Worm (Caenorhabditis elegans) whole organism, L4 larva: ENCODE data around the gene T12B5.15.

Experiments
- jun-1 ChIP-seq: fragments of 150-350 bp; optimal IDR thresholded peaks from 2 replicates; lab custom pipeline; 2014; ENCODE audit warnings: missing biosample characterization, missing genetic modification reagents, missing genetic modification characterization
- lim-7 ChIP-seq: fragments of 200-800 bp; sonication (Bioruptor generic); IDR thresholded peaks from 2 replicates; pipeline ENCODE4 v1.3.6; 2022; ENCODE audit warnings: missing genetic modification characterization, missing compliant biosample characterization
- lin-29 ChIP-seq: fragments of 200-800 bp; sonication (Bioruptor generic); IDR thresholded peaks from 2 replicates; pipeline ENCODE4 v1.3.6; 2022; ENCODE audit warnings: missing genetic modification reagents, missing genetic modification characterization, missing compliant biosample characterization
- mdl-1 ChIP-seq, 2 experiments: fragments of 150-350 bp in 1 of 2; sonication (generic microtip) in 1 of 2; optimal IDR thresholded peaks; 2 replicates each; lab custom pipeline; 2014 to 2017; ENCODE audit warnings: missing biosample characterization in 2 of 2, missing genetic modification characterization in 2 of 2
- mep-1 ChIP-seq: fragments of 150-350 bp; sonication (generic microtip); optimal IDR thresholded peaks from 3 replicates; lab custom pipeline; 2014; ENCODE audit warnings: missing biosample characterization, missing genetic modification characterization
- nhr-28 ChIP-seq: fragments of 150-350 bp; optimal IDR thresholded peaks from 2 replicates; lab custom pipeline; 2014; ENCODE audit warnings: missing biosample characterization, missing genetic modification characterization
- unc-62 ChIP-seq, 3 experiments: fragments of 150-350 bp in 1 of 3; sonication (generic microtip); optimal IDR thresholded peaks in 2 of 3; peaks in 1 of 3; 1 replicate in 1 of 3; 2 replicates in 2 of 3; lab custom pipeline; 2014 to 2017; ENCODE audit warnings: missing biosample characterization in 3 of 3, missing genetic modification characterization in 3 of 3, missing genetic modification reagents in 3 of 3, missing genotype in 1 of 3

- TF ChIP-seq mep-1 (tag; lab: Kevin White, UChicago) (no peak), jun-1 (tag; lab: Kevin White, UChicago) (no peak), unc-62 (GFP tag; optimal IDR thresholded peaks at IDR 0.05 in 1 of 2; lab: Kevin White, UChicago) (no peak), unc-62 (tag; optimal IDR thresholded peaks at IDR 0.05; lab: Kevin White, UChicago) (no peak), lim-7 (GFP tag; lab: Robert Waterston, UW) (no peak), nhr-28 (tag; lab: Kevin White, UChicago) (no peak), mdl-1 (tag; optimal IDR thresholded peaks at IDR 0.05; lab: Kevin White, UChicago) (no peak), lin-29 (no peak)
Measured at ce11 chrIII:982961-983360, 28.5 kb upstream of the T12B5.15 start, which contains the start of gene tbc-10.
